Fruit fly (Drosophila melanogaster) whole organism, embryonic: Measurements from ENCODE around the gene CG4025.

ENCODE experiments used
- Antp ChIP-seq: fragments of 200-800 bp; sonication (Bioruptor generic); optimal IDR thresholded peaks from 3 replicates; lab custom pipeline; 2016; ENCODE audit warnings: missing biosample characterization, missing genetic modification characterization
- B-H2 ChIP-seq: fragments of 200-800 bp; sonication (Bioruptor generic); optimal IDR thresholded peaks from 2 replicates; lab custom pipeline; 2018; ENCODE audit warnings: missing biosample characterization, mild to moderate bottlenecking, missing genetic modification characterization
- BEAF-32 ChIP-seq: fragments of 200-800 bp; sonication (Bioruptor generic); optimal IDR thresholded peaks from 3 replicates; lab custom pipeline; 2017; ENCODE audit warnings: missing biosample characterization, missing genetic modification characterization, mild to moderate bottlenecking, moderate library complexity, missing genetic modification reagents
- Bgb ChIP-seq: fragments of 200-800 bp; sonication (Bioruptor generic); IDR thresholded peaks from 2 replicates; pipeline ENCODE4 v1.3.6; 2022; ENCODE audit warnings: missing biosample characterization, missing genetic modification characterization; ENCODE audit not compliant: partially characterized antibody
- C15 ChIP-seq: fragments of 200-800 bp; sonication (Bioruptor generic); IDR thresholded peaks from 3 replicates; pipeline ENCODE4 v1.3.6; 2022; ENCODE audit warnings: missing biosample characterization, missing genetic modification characterization
- CG14667 ChIP-seq: fragments of 200-800 bp; sonication (Bioruptor generic); IDR thresholded peaks from 2 replicates; pipeline ENCODE4 v1.3.6; 2022; ENCODE audit warnings: missing biosample characterization, missing genetic modification characterization
- CG14965 ChIP-seq: fragments of 200-800 bp; sonication (Bioruptor generic); optimal IDR thresholded peaks from 2 replicates; lab custom pipeline; 2016; ENCODE audit warnings: missing biosample characterization, missing genetic modification characterization, borderline replicate concordance
- CG15073 ChIP-seq: fragments of 200-800 bp; sonication (Bioruptor generic); optimal IDR thresholded peaks from 2 replicates; lab custom pipeline; 2016; ENCODE audit warnings: missing biosample characterization, missing genetic modification characterization
- CG15514 ChIP-seq: fragments of 200-800 bp; sonication (Bioruptor generic); optimal IDR thresholded peaks from 3 replicates; lab custom pipeline; 2017; ENCODE audit warnings: missing biosample characterization, missing genetic modification characterization, mild to moderate bottlenecking, moderate library complexity, missing genetic modification reagents
- CG16863 ChIP-seq: fragments of 200-800 bp; sonication (Bioruptor generic); optimal IDR thresholded peaks from 3 replicates; lab custom pipeline; 2016; ENCODE audit warnings: missing biosample characterization, missing genetic modification characterization
- CG17328 ChIP-seq: fragments of 200-800 bp; sonication (Bioruptor generic); IDR thresholded peaks from 2 replicates; pipeline ENCODE4 v1.3.6; 2022; ENCODE audit warnings: missing biosample characterization, missing genetic modification characterization
- CG18476 ChIP-seq: fragments of 200-800 bp; sonication (Bioruptor generic); optimal IDR thresholded peaks from 2 replicates; lab custom pipeline; 2016; ENCODE audit warnings: missing biosample characterization, mild to moderate bottlenecking, missing genetic modification characterization
- CG2116 ChIP-seq: fragments of 200-800 bp; sonication (Bioruptor generic); optimal IDR thresholded peaks from 3 replicates; lab custom pipeline; 2018; ENCODE audit warnings: missing biosample characterization, mild to moderate bottlenecking, missing genetic modification characterization
- CG2712 ChIP-seq: fragments of 200-800 bp; optimal IDR thresholded peaks from 3 replicates; lab custom pipeline; 2019; ENCODE audit warnings: missing biosample characterization, mild to moderate bottlenecking, missing genetic modification characterization, moderate library complexity
- CG30431 ChIP-seq: fragments of 200-800 bp; sonication (Bioruptor generic); optimal IDR thresholded peaks from 2 replicates; lab custom pipeline; 2017; ENCODE audit warnings: missing biosample characterization, missing genetic modification characterization
- CG32772 ChIP-seq: fragments of 200-800 bp; sonication (Bioruptor generic); IDR thresholded peaks from 2 replicates; pipeline ENCODE4 v1.3.6; 2022; ENCODE audit warnings: missing biosample characterization, missing genetic modification characterization
- CG3407 ChIP-seq: fragments of 200-800 bp; sonication (Bioruptor generic); optimal IDR thresholded peaks from 2 replicates; lab custom pipeline; 2018; ENCODE audit warnings: missing biosample characterization, mild to moderate bottlenecking, missing genetic modification characterization
- CG6689 ChIP-seq: fragments of 200-800 bp; sonication (Bioruptor generic); IDR thresholded peaks from 2 replicates; pipeline ENCODE4 v1.3.6; 2022; ENCODE audit warnings: missing biosample characterization, missing genetic modification characterization
- CG7372 ChIP-seq: fragments of 200-800 bp; sonication (Bioruptor generic); IDR thresholded peaks from 2 replicates; pipeline ENCODE4 v1.3.6; 2022; ENCODE audit warnings: missing biosample characterization, missing genetic modification characterization
- CG8478 ChIP-seq: fragments of >200 bp; optimal IDR thresholded peaks from 2 replicates; lab custom pipeline; 2018
- CG9609 ChIP-seq: fragments of 200-800 bp; sonication (Bioruptor generic); optimal IDR thresholded peaks from 3 replicates; lab custom pipeline; 2016; ENCODE audit warnings: missing biosample characterization, missing genetic modification characterization
- CTCF ChIP-seq: fragments of 200-800 bp; sonication (Bioruptor generic); optimal IDR thresholded peaks from 2 replicates; lab custom pipeline; 2017; ENCODE audit warnings: missing biosample characterization, mild to moderate bottlenecking, missing genetic modification characterization, moderate library complexity
- CoRest ChIP-seq: fragments of 200-800 bp; sonication (Bioruptor generic); optimal IDR thresholded peaks from 3 replicates; lab custom pipeline; 2018; ENCODE audit warnings: missing biosample characterization, mild to moderate bottlenecking, missing genetic modification characterization, moderate library complexity
- CrebB ChIP-seq: fragments of 200-800 bp; sonication (Bioruptor generic); optimal IDR thresholded peaks from 3 replicates; lab custom pipeline; 2018; ENCODE audit warnings: missing biosample characterization, mild to moderate bottlenecking, missing genetic modification characterization
- Dbx ChIP-seq: fragments of 200-800 bp; sonication (Bioruptor generic); IDR thresholded peaks from 3 replicates; pipeline ENCODE4 v1.3.6; 2022; ENCODE audit warnings: missing biosample characterization, missing genetic modification characterization
- Deaf1 ChIP-seq: fragments of 200-800 bp; optimal IDR thresholded peaks from 3 replicates; lab custom pipeline; 2019; ENCODE audit warnings: missing biosample characterization, mild to moderate bottlenecking, missing genetic modification characterization, moderate library complexity
- Dfd ChIP-seq, 2 experiments: fragments of >200 bp; optimal IDR thresholded peaks; 2 replicates each; lab custom pipeline; 2017; ENCODE audit warnings: missing biosample characterization in 2 of 2, missing genetic modification characterization in 2 of 2
- Fer1 ChIP-seq: fragments of 200-800 bp; sonication (Bioruptor generic); optimal IDR thresholded peaks from 2 replicates; lab custom pipeline; 2017; ENCODE audit warnings: missing biosample characterization, mild to moderate bottlenecking, missing genetic modification characterization
- Fer3 ChIP-seq: fragments of 200-800 bp; sonication (Bioruptor generic); optimal IDR thresholded peaks from 2 replicates; lab custom pipeline; 2018; ENCODE audit warnings: missing biosample characterization, mild to moderate bottlenecking, missing genetic modification characterization, moderate library complexity
- Gug ChIP-seq: fragments of 200-800 bp; sonication (Bioruptor generic); IDR thresholded peaks from 4 replicates; pipeline ENCODE4 v1.3.6; 2022; ENCODE audit warnings: missing biosample characterization, missing genetic modification characterization
- MESR4 ChIP-seq: fragments of 200-800 bp; sonication (Bioruptor generic); optimal IDR thresholded peaks from 2 replicates; lab custom pipeline; 2018; ENCODE audit warnings: missing biosample characterization, mild to moderate bottlenecking, missing genetic modification characterization, moderate library complexity
- Nf-YC ChIP-seq: fragments of 200-800 bp; optimal IDR thresholded peaks from 3 replicates; lab custom pipeline; 2019; ENCODE audit warnings: missing biosample characterization, mild to moderate bottlenecking, missing genetic modification characterization, moderate library complexity
- NfI ChIP-seq: fragments of 200-800 bp; sonication (Bioruptor generic); optimal IDR thresholded peaks from 3 replicates; lab custom pipeline; 2018; ENCODE audit warnings: missing biosample characterization, mild to moderate bottlenecking, missing genetic modification characterization, moderate library complexity
- Scr ChIP-seq: fragments of 200-800 bp; sonication (Bioruptor generic); IDR thresholded peaks from 2 replicates; pipeline ENCODE4 v1.3.6; 2022; ENCODE audit warnings: missing biosample characterization, missing genetic modification characterization; ENCODE audit not compliant: partially characterized antibody
- Sox102F ChIP-seq: fragments of 200-800 bp; sonication (Bioruptor generic); optimal IDR thresholded peaks from 2 replicates; lab custom pipeline; 2018; ENCODE audit warnings: missing biosample characterization, mild to moderate bottlenecking, missing genetic modification characterization, moderate library complexity
- aop ChIP-seq: fragments of 200-800 bp; sonication (Bioruptor generic); IDR thresholded peaks from 2 replicates; pipeline ENCODE4 v1.3.6; 2022; ENCODE audit warnings: missing biosample characterization, missing genetic modification characterization
- bigmax ChIP-seq: fragments of 200-800 bp; sonication (Bioruptor generic); optimal IDR thresholded peaks from 2 replicates; lab custom pipeline; 2018; ENCODE audit warnings: missing biosample characterization, mild to moderate bottlenecking, missing genetic modification characterization
- cad ChIP-seq: fragments of >200 bp; optimal IDR thresholded peaks from 2 replicates; lab custom pipeline; 2017; ENCODE audit warnings: missing biosample characterization, missing genetic modification characterization
- chif ChIP-seq, 2 experiments: fragments of 200-800 bp; sonication (Bioruptor generic); optimal IDR thresholded peaks; 3 replicates each; lab custom pipeline; 2016; ENCODE audit warnings: missing biosample characterization in 2 of 2, missing genetic modification characterization in 2 of 2
- cwo ChIP-seq: fragments of 200-800 bp; sonication (Bioruptor generic); optimal IDR thresholded peaks from 3 replicates; lab custom pipeline; 2017; ENCODE audit warnings: missing biosample characterization, missing genetic modification characterization, mild to moderate bottlenecking, moderate library complexity, missing genetic modification reagents
- fru ChIP-seq: fragments of >200 bp; optimal IDR thresholded peaks from 2 replicates; lab custom pipeline; 2017
- ftz-f1 ChIP-seq: fragments of 200-800 bp; sonication (Bioruptor generic); optimal IDR thresholded peaks from 2 replicates; lab custom pipeline; 2016; ENCODE audit warnings: missing biosample characterization, missing genetic modification characterization
- hbn ChIP-seq: fragments of 200-800 bp; sonication (Bioruptor generic); IDR thresholded peaks from 2 replicates; pipeline ENCODE4 v1.3.6; 2022; ENCODE audit warnings: missing biosample characterization, missing genetic modification characterization; ENCODE audit not compliant: partially characterized antibody
- klu ChIP-seq: fragments of 200-800 bp; sonication (Bioruptor generic); IDR thresholded peaks from 2 replicates; pipeline ENCODE4 v1.3.6; 2022; ENCODE audit warnings: missing biosample characterization, missing genetic modification characterization
- nau ChIP-seq: fragments of 200-800 bp; sonication (Bioruptor generic); optimal IDR thresholded peaks from 3 replicates; lab custom pipeline; 2017; ENCODE audit warnings: missing biosample characterization, mild to moderate bottlenecking, missing genetic modification characterization, missing genetic modification reagents
- odd ChIP-seq: fragments of 200-800 bp; sonication (Bioruptor generic); optimal IDR thresholded peaks from 2 replicates; lab custom pipeline; 2017; ENCODE audit warnings: missing biosample characterization, mild to moderate bottlenecking, missing genetic modification characterization
- pfk ChIP-seq: fragments of 200-800 bp; sonication (Bioruptor generic); optimal IDR thresholded peaks from 2 replicates; lab custom pipeline; 2018; ENCODE audit warnings: missing biosample characterization, mild to moderate bottlenecking, missing genetic modification characterization, moderate library complexity
- ranshi ChIP-seq: fragments of 200-800 bp; sonication (Bioruptor generic); IDR thresholded peaks from 2 replicates; pipeline ENCODE4 v1.3.6; 2022; ENCODE audit warnings: missing biosample characterization, missing genetic modification characterization
- vfl ChIP-seq: fragments of 200-800 bp; sonication (Bioruptor generic); optimal IDR thresholded peaks from 2 replicates; lab custom pipeline; 2016; ENCODE audit warnings: missing biosample characterization, missing genetic modification characterization

The CG4025 gene

dm6 chrX:2071878-2072817 lies 4.6 kb upstream of the CG4025 start, which contains the start of gene Rtca (continued):
- TF ChIP-seq odd (GFP tag; lab: Kevin White, UChicago) (peak; percentile 54), klu (peak; percentile 39; the same call in 1 of the 2 replicates), CoRest (peak; percentile 70), Fer3 (tag; lab: Kevin White, UChicago) (peak; percentile 62), aop (GFP tag; lab: Robert Waterston, UW) (no peak), nau (GFP tag; lab: Kevin White, UChicago) (peak; percentile 8), Gug (GFP tag; lab: Robert Waterston, UW) (peak; percentile 21; the same call in 1 of the 4 replicates), ftz-f1 (GFP tag; lab: Kevin White, UChicago) (peak; percentile 69), hbn (GFP tag; lab: Robert Waterston, UW) (no peak), Dfd (GFP tag; optimal IDR thresholded peaks at IDR 0.05; lab: Kevin White, UChicago) (no peak), pfk (GFP tag; lab: Kevin White, UChicago) (no peak), CG9609 (peak; percentile 74), Bgb (GFP tag; lab: Robert Waterston, UW) (no peak), fru (lab: Kevin White, UChicago) (no peak), Scr (GFP tag; lab: Robert Waterston, UW) (no peak), vfl (GFP tag; lab: Kevin White, UChicago) (peak; percentile 44), CG2116 (no peak), CG2712 (peak; percentile 53), Fer1 (GFP tag; lab: Kevin White, UChicago) (peak; percentile 89), CG3407 (peak; percentile 39), CG6689 (GFP tag; lab: Robert Waterston, UW) (peak; percentile 71), CG14965 (GFP tag; lab: Kevin White, UChicago) (no peak), CG18476 (peak; percentile 37), CG17328 (0 out of 2 replicates have a peak, but pooled peaks have one; percentile 26), Sox102F (GFP tag; lab: Kevin White, UChicago) (peak; percentile 56), Antp (GFP tag; lab: Kevin White, UChicago) (peak; percentile 78), B-H2 (GFP tag; lab: Kevin White, UChicago) (no peak), chif (GFP tag; optimal IDR thresholded peaks at IDR 0.05; lab: Kevin White, UChicago) (peak; percentile 33 to 44), CG8478 (no peak), CG32772 (GFP tag; lab: Robert Waterston, UW) (0 out of 2 replicates have a peak, but pooled peaks have one; percentile 45), Deaf1 (tag; lab: Kevin White, UChicago) (peak; percentile 92), bigmax (GFP tag; lab: Kevin White, UChicago) (no peak), ranshi (GFP tag; lab: Robert Waterston, UW) (peak; percentile 60), NfI (GFP tag; lab: Kevin White, UChicago) (peak; percentile 77), CG7372 (GFP tag; lab: Robert Waterston, UW) (peak; percentile 67), CTCF (no peak), MESR4 (GFP tag; lab: Kevin White, UChicago) (peak; percentile 12), cwo (GFP tag; lab: Kevin White, UChicago) (peak; percentile 73), CG16863 (GFP tag; lab: Kevin White, UChicago) (peak; percentile 51), cad (GFP tag; lab: Kevin White, UChicago) (no peak), CG15514 (GFP tag; lab: Kevin White, UChicago) (peak; percentile 73), CG14667 (GFP tag; lab: Robert Waterston, UW) (peak; percentile 48; the same call in 1 of the 2 replicates), C15 (peak; percentile 32; the same call in 1 of the 3 replicates), CG15073 (GFP tag; lab: Kevin White, UChicago) (no peak), Nf-YC (tag; lab: Kevin White, UChicago) (peak; percentile 56), CrebB (tag; lab: Kevin White, UChicago) (no peak), Dbx (GFP tag; lab: Robert Waterston, UW) (peak; percentile 60; the same call in 1 of the 3 replicates), CG30431 (peak; percentile 6), BEAF-32 (GFP tag; lab: Kevin White, UChicago) (no peak)
